Fruit fly (Drosophila melanogaster) whole organism, wandering third instar larva: ENCODE measurements around the gene CG3581.

Experiments
- Abd-B ChIP-seq: fragments of >200 bp; optimal IDR thresholded peaks from 2 replicates; lab custom pipeline; 2017; ENCODE audit warnings: missing biosample characterization, missing genetic modification characterization
- CG32264 ChIP-seq: fragments of 200-800 bp; sonication (Bioruptor generic); optimal IDR thresholded peaks from 2 replicates; lab custom pipeline; 2016; ENCODE audit warnings: missing biosample characterization, missing genetic modification characterization
- CG9705 ChIP-seq: fragments of 200-800 bp; sonication (Bioruptor generic); optimal IDR thresholded peaks from 2 replicates; lab custom pipeline; 2018; ENCODE audit warnings: missing biosample characterization, mild to moderate bottlenecking, missing genetic modification characterization
- CrebA ChIP-seq: fragments of 200-800 bp; sonication (Bioruptor generic); optimal IDR thresholded peaks from 2 replicates; lab custom pipeline; 2016; ENCODE audit warnings: missing biosample characterization, mild to moderate bottlenecking, missing genetic modification characterization, borderline replicate concordance
- Dfd ChIP-seq: fragments of >200 bp; optimal IDR thresholded peaks from 2 replicates; lab custom pipeline; 2017; ENCODE audit warnings: missing biosample characterization, missing genetic modification characterization
- Dif ChIP-seq: fragments of 200-275, 200-300 bp; sonication (Bioruptor generic); optimal IDR thresholded peaks from 2 replicates; lab custom pipeline; 2018; ENCODE audit warnings: missing biosample characterization, missing genetic modification characterization; ENCODE audit not compliant: partially characterized antibody
- GATAd ChIP-seq: sonication (Bioruptor generic); optimal IDR thresholded peaks from 2 replicates; lab custom pipeline; 2016; ENCODE audit warnings: missing biosample characterization, missing genetic modification characterization
- HLH106 ChIP-seq: fragments of 200-800 bp; optimal IDR thresholded peaks from 3 replicates; lab custom pipeline; 2019; ENCODE audit warnings: missing biosample characterization, mild to moderate bottlenecking, missing genetic modification characterization, moderate library complexity
- Hnf4 ChIP-seq: fragments of 200-800 bp; sonication (Bioruptor generic); optimal IDR thresholded peaks from 2 replicates; lab custom pipeline; 2016; ENCODE audit warnings: missing biosample characterization, mild to moderate bottlenecking, missing genetic modification characterization
- Hr78 ChIP-seq: fragments of >200 bp; optimal IDR thresholded peaks from 2 replicates; lab custom pipeline; 2017; ENCODE audit warnings: missing biosample characterization, missing genetic modification characterization
- Hr83 ChIP-seq: fragments of 200-300 bp; sonication (Bioruptor generic); optimal IDR thresholded peaks from 2 replicates; lab custom pipeline; 2016; ENCODE audit warnings: missing biosample characterization, mild to moderate bottlenecking, missing genetic modification characterization, moderate library complexity; ENCODE audit not compliant: poor library complexity, severe bottlenecking
- Jra ChIP-seq: sonication (Bioruptor generic); optimal IDR thresholded peaks from 2 replicates; lab custom pipeline; 2016; ENCODE audit warnings: missing biosample characterization, missing genetic modification characterization
- Mio ChIP-seq: sonication (Bioruptor generic); optimal IDR thresholded peaks from 2 replicates; lab custom pipeline; 2016; ENCODE audit warnings: missing biosample characterization, missing genetic modification characterization
- Myc ChIP-seq: fragments of >200 bp; optimal IDR thresholded peaks from 2 replicates; lab custom pipeline; 2017
- N ChIP-seq: fragments of >200 bp; optimal IDR thresholded peaks from 2 replicates; lab custom pipeline; 2018; ENCODE audit warnings: missing biosample characterization, missing external identifiers, missing genetic modification characterization
- OdsH ChIP-seq: fragments of 200-800 bp; sonication (Bioruptor generic); optimal IDR thresholded peaks from 2 replicates; lab custom pipeline; 2016; ENCODE audit warnings: missing biosample characterization, mild to moderate bottlenecking, missing genetic modification characterization
- Rel ChIP-seq, 2 experiments: fragments of 200-800 bp; sonication (Bioruptor generic) in 1 of 2; optimal IDR thresholded peaks; 2 replicates in 1 of 2; 3 replicates in 1 of 2; lab custom pipeline; 2016 to 2019; ENCODE audit warnings: mild to moderate bottlenecking in 2 of 2, missing biosample characterization in 2 of 2, missing genetic modification characterization in 2 of 2, moderate library complexity in 1 of 2
- Sp1 ChIP-seq: fragments of 200-800 bp; sonication (Bioruptor generic); optimal IDR thresholded peaks from 3 replicates; lab custom pipeline; 2019; ENCODE audit warnings: missing biosample characterization, mild to moderate bottlenecking, missing genetic modification characterization, moderate library complexity
- Vsx2 ChIP-seq: fragments of 200-300, 225-300 bp; sonication (Bioruptor generic); optimal IDR thresholded peaks from 2 replicates; lab custom pipeline; 2018; ENCODE audit warnings: missing biosample characterization, missing genetic modification characterization; ENCODE audit not compliant: partially characterized antibody
- br ChIP-seq: fragments of 200-800 bp; sonication (Bioruptor generic); optimal IDR thresholded peaks from 2 replicates; lab custom pipeline; 2016; ENCODE audit warnings: missing biosample characterization, missing genetic modification characterization
- brk ChIP-seq: fragments of 200-800 bp; sonication (Bioruptor generic); optimal IDR thresholded peaks from 2 replicates; lab custom pipeline; 2016; ENCODE audit warnings: missing biosample characterization, mild to moderate bottlenecking, missing genetic modification characterization
- dl ChIP-seq, 2 experiments: fragments of 175-275, 200-275 bp in 1 of 2; fragments of 200-275 bp in 1 of 2; sonication (Bioruptor generic); optimal IDR thresholded peaks; lab custom pipeline; 2018; ENCODE audit warnings: mild to moderate bottlenecking in 2 of 2, missing biosample characterization in 2 of 2, missing genetic modification characterization in 2 of 2, moderate library complexity in 2 of 2; ENCODE audit not compliant: partially characterized antibody in 2 of 2, insufficient read depth in 1 of 2
- dmrt93B ChIP-seq: fragments of 200-800 bp; sonication (Bioruptor generic); optimal IDR thresholded peaks from 2 replicates; lab custom pipeline; 2018; ENCODE audit warnings: missing biosample characterization, mild to moderate bottlenecking, missing genetic modification characterization
- dsf ChIP-seq: sonication (Bioruptor generic); optimal IDR thresholded peaks from 2 replicates; lab custom pipeline; 2016; ENCODE audit warnings: missing biosample characterization, missing genetic modification characterization, borderline replicate concordance
- ey ChIP-seq: fragments of 200-800 bp; sonication (Bioruptor generic); optimal IDR thresholded peaks from 2 replicates; lab custom pipeline; 2016; ENCODE audit warnings: missing biosample characterization, missing genetic modification characterization
- foxo ChIP-seq, 2 experiments: fragments of 200-800 bp; sonication (Bioruptor generic); optimal IDR thresholded peaks; 2 replicates in 1 of 2; 3 replicates in 1 of 2; lab custom pipeline; 2016 to 2017; ENCODE audit warnings: missing biosample characterization in 2 of 2, missing genetic modification characterization in 2 of 2
- fru ChIP-seq: fragments of 200-800 bp; sonication (Bioruptor generic); optimal IDR thresholded peaks from 3 replicates; lab custom pipeline; 2016; ENCODE audit warnings: missing biosample characterization, mild to moderate bottlenecking, missing genetic modification characterization
- h ChIP-seq: fragments of 200-800 bp; sonication (Bioruptor generic); optimal IDR thresholded peaks from 3 replicates; lab custom pipeline; 2016; ENCODE audit warnings: missing biosample characterization, mild to moderate bottlenecking, missing genetic modification characterization
- jim ChIP-seq: fragments of 175-275, 200-325 bp; sonication (Bioruptor generic); optimal IDR thresholded peaks from 2 replicates; lab custom pipeline; 2016; ENCODE audit warnings: missing biosample characterization, mild to moderate bottlenecking, missing genetic modification characterization
- lola ChIP-seq: fragments of >200 bp; optimal IDR thresholded peaks from 2 replicates; lab custom pipeline; 2017; ENCODE audit warnings: missing biosample characterization, missing genetic modification characterization
- pan ChIP-seq: fragments of >200 bp; optimal IDR thresholded peaks from 2 replicates; lab custom pipeline; 2017
- psq ChIP-seq: fragments of 200-800 bp; sonication (Bioruptor generic); optimal IDR thresholded peaks from 3 replicates; lab custom pipeline; 2017; ENCODE audit warnings: missing biosample characterization, mild to moderate bottlenecking, missing genetic modification characterization, moderate library complexity
- rgr ChIP-seq: fragments of 200-800 bp; sonication (Bioruptor generic); optimal IDR thresholded peaks from 3 replicates; lab custom pipeline; 2016; ENCODE audit warnings: missing biosample characterization, mild to moderate bottlenecking, missing genetic modification characterization
- sage ChIP-seq: fragments of 200-800 bp; sonication (Bioruptor generic); optimal IDR thresholded peaks from 2 replicates; lab custom pipeline; 2016; ENCODE audit warnings: missing biosample characterization, mild to moderate bottlenecking, missing genetic modification characterization
- sv ChIP-seq: fragments of 200-800 bp; sonication (Bioruptor generic); optimal IDR thresholded peaks from 3 replicates; lab custom pipeline; 2016; ENCODE audit warnings: missing biosample characterization, missing genetic modification characterization
- tai ChIP-seq: sonication (Bioruptor generic); optimal IDR thresholded peaks from 2 replicates; lab custom pipeline; 2016; ENCODE audit warnings: missing biosample characterization, missing genetic modification characterization
- usp ChIP-seq: fragments of >200 bp; optimal IDR thresholded peaks from 2 replicates; lab custom pipeline; 2017; ENCODE audit warnings: missing biosample characterization, missing genetic modification characterization
- woc ChIP-seq: sonication (Bioruptor generic); optimal IDR thresholded peaks from 2 replicates; lab custom pipeline; 2016; ENCODE audit warnings: missing biosample characterization, mild to moderate bottlenecking, missing genetic modification characterization

The CG3581 gene

dm6 chr3R:19404296-19404695 is 29.7 kb upstream of the CG3581 start:
- TF ChIP-seq Abd-B (GFP tag; lab: Kevin White, UChicago) (no peak), woc (GFP tag; lab: Kevin White, UChicago) (no peak), h (GFP tag; lab: Kevin White, UChicago) (no peak), HLH106 (tag; lab: Kevin White, UChicago) (no peak)

dm6 chr3R:19403096-19403515 is 28.5 kb upstream of the CG3581 start, which contains the start of the genes Ino80 and Aptx:
TSS of gene Ino80 (minus strand) at chr3R:19403153.
TSS of gene Aptx (plus strand) at chr3R:19403455.
- TF ChIP-seq CrebA (GFP tag; lab: Kevin White, UChicago) (peak; percentile 18), GATAd (peak; percentile 87), sage (GFP tag; lab: Kevin White, UChicago) (peak; percentile 75), foxo (GFP tag; optimal IDR thresholded peaks at IDR 0.05; lab: Kevin White, UChicago) (peak; percentile 63 to 96), Hr83 (GFP tag; lab: Kevin White, UChicago) (peak; percentile 45), dmrt93B (peak; percentile 91), Myc (lab: Kevin White, UChicago) (peak; percentile 21), rgr (GFP tag; lab: Kevin White, UChicago) (peak; percentile 95), sv (GFP tag; lab: Kevin White, UChicago) (peak; percentile 97), Dfd (GFP tag; lab: Kevin White, UChicago) (no peak), psq (peak; percentile 90), CG32264 (peak; percentile 83), Hr78 (GFP tag; lab: Kevin White, UChicago) (no peak), ey (GFP tag; lab: Kevin White, UChicago) (peak; percentile 94), N (GFP tag; lab: Kevin White, UChicago) (no peak), Rel (GFP tag; optimal IDR thresholded peaks at IDR 0.05; lab: Kevin White, UChicago) (no peak), Rel (tag; optimal IDR thresholded peaks at IDR 0.05; lab: Kevin White, UChicago) (no peak), usp (GFP tag; lab: Kevin White, UChicago) (no peak), Abd-B (GFP tag; lab: Kevin White, UChicago) (no peak), OdsH (peak; percentile 91), br (GFP tag; lab: Kevin White, UChicago) (peak; percentile 92), Vsx2 (GFP tag; lab: Kevin White, UChicago) (no peak), brk (GFP tag; lab: Kevin White, UChicago) (peak; percentile 95), jim (GFP tag; lab: Kevin White, UChicago) (peak; percentile 67), h (GFP tag; lab: Kevin White, UChicago) (peak; percentile 95), Jra (peak; percentile 96), Mio (peak; percentile 57), Sp1 (GFP tag; lab: Kevin White, UChicago) (peak; percentile 86), CG9705 (peak; percentile 85), HLH106 (tag; lab: Kevin White, UChicago) (peak; percentile 93), Hnf4 (GFP tag; lab: Kevin White, UChicago) (peak; percentile 94), woc (GFP tag; lab: Kevin White, UChicago) (peak; percentile 90), fru (GFP tag; lab: Kevin White, UChicago) (peak; percentile 93), lola (no peak), tai (GFP tag; lab: Kevin White, UChicago) (peak; percentile 97), Dif (GFP tag; lab: Kevin White, UChicago) (no peak), pan (no peak), dsf (GFP tag; lab: Kevin White, UChicago) (peak; percentile 91), dl (GFP tag; optimal IDR thresholded peaks at IDR 0.05; lab: Kevin White, UChicago; ENCODE audit: insufficient read depth in 1 of 2, partially characterized antibody in 2 of 2) (no peak)

- no peak for TF ChIP-seq Mio
These were observed 23.9 kb upstream of the CG3581 start, which contains the start of gene CG31244 for dm6 chr3R:19398467-19398866. TSS of gene CG31244 (minus strand) at chr3R:19398567.
